Fruit fly (Drosophila melanogaster) whole organism, embryonic: ENCODE measurements around the gene CG15336.

Source experiments
- CG11504 ChIP-seq: fragments of 200-800 bp; sonication (Bioruptor generic); optimal IDR thresholded peaks from 3 replicates; lab custom pipeline; 2019; ENCODE audit warnings: missing biosample characterization, mild to moderate bottlenecking, missing genetic modification characterization, moderate library complexity
- CG12155 ChIP-seq: fragments of 200-800 bp; sonication (Bioruptor generic); optimal IDR thresholded peaks from 3 replicates; lab custom pipeline; 2016; ENCODE audit warnings: missing biosample characterization, missing genetic modification characterization
- CG17385 ChIP-seq: fragments of 200-800 bp; sonication (Bioruptor generic); optimal IDR thresholded peaks from 3 replicates; lab custom pipeline; 2018; ENCODE audit warnings: missing biosample characterization, mild to moderate bottlenecking, missing genetic modification characterization
- CG18262 ChIP-seq: fragments of 200-800 bp; optimal IDR thresholded peaks from 3 replicates; lab custom pipeline; 2019; ENCODE audit warnings: missing biosample characterization, mild to moderate bottlenecking, missing genetic modification characterization, moderate library complexity
- CG2678 ChIP-seq: fragments of 200-800 bp; sonication (Bioruptor generic); optimal IDR thresholded peaks from 3 replicates; lab custom pipeline; 2019; ENCODE audit warnings: missing biosample characterization, mild to moderate bottlenecking, missing genetic modification characterization, moderate library complexity
- CG31224 ChIP-seq: fragments of 200-800 bp; sonication (Bioruptor generic); IDR thresholded peaks from 2 replicates; pipeline ENCODE4 v1.3.6; 2022; ENCODE audit warnings: missing biosample characterization, missing genetic modification characterization
- CG8388 ChIP-seq: fragments of 200-800 bp; sonication (Bioruptor generic); optimal IDR thresholded peaks from 2 replicates; lab custom pipeline; 2019; ENCODE audit warnings: missing biosample characterization, mild to moderate bottlenecking, missing genetic modification characterization, moderate library complexity
- Ets97D ChIP-seq: fragments of 200-800 bp; sonication (Bioruptor generic); optimal IDR thresholded peaks from 3 replicates; lab custom pipeline; 2016; ENCODE audit warnings: missing biosample characterization, missing genetic modification characterization
- ems ChIP-seq: fragments of 200-800 bp; sonication (Bioruptor generic); optimal IDR thresholded peaks from 3 replicates; lab custom pipeline; 2016; ENCODE audit warnings: missing biosample characterization, missing genetic modification characterization
- ewg ChIP-seq: fragments of 200-800 bp; sonication (Bioruptor generic); optimal IDR thresholded peaks from 3 replicates; lab custom pipeline; 2017; ENCODE audit warnings: mild to moderate bottlenecking, missing biosample characterization, missing genetic modification reagents, missing genetic modification characterization
- slp2 ChIP-seq: fragments of 200-800 bp; sonication (Bioruptor generic); optimal IDR thresholded peaks from 2 replicates; lab custom pipeline; 2016; ENCODE audit warnings: missing biosample characterization, missing genetic modification characterization
- tup ChIP-seq: fragments of 200-800 bp; sonication (Bioruptor generic); optimal IDR thresholded peaks from 2 replicates; lab custom pipeline; 2016; ENCODE audit warnings: missing biosample characterization, mild to moderate bottlenecking, missing genetic modification characterization, moderate library complexity
- zf30C ChIP-seq: fragments of 200-800 bp; sonication (Bioruptor generic); optimal IDR thresholded peaks from 3 replicates; lab custom pipeline; 2018; ENCODE audit warnings: missing biosample characterization, mild to moderate bottlenecking, missing genetic modification characterization

CG15336 gene

dm6 chrX:8196598-8197228 is 49.0 kb downstream of the CG15336 start (continued):
- no peak for TF ChIP-seq zf30C (GFP tag; lab: Kevin White, UChicago)
- TF ChIP-seq CG17385 (GFP tag; lab: Kevin White, UChicago) = peak; percentile 23
- TF ChIP-seq CG12155 (GFP tag; lab: Kevin White, UChicago) = no peak
- TF ChIP-seq CG8388 (GFP tag; lab: Kevin White, UChicago) = peak; percentile 47
- TF ChIP-seq slp2 = no peak
- no peak for TF ChIP-seq CG31224 (GFP tag; lab: Robert Waterston, UW)
- TF ChIP-seq Ets97D = no peak
- TF ChIP-seq ewg (GFP tag; lab: Kevin White, UChicago) = peak; percentile 23
- TF ChIP-seq CG11504 = peak; percentile 65
- TF ChIP-seq CG2678 = peak; percentile 34
- TF ChIP-seq ems = peak; percentile 12
- no peak for TF ChIP-seq tup (GFP tag; lab: Kevin White, UChicago)
- TF ChIP-seq CG18262 = peak; percentile 25
